Fruit fly (Drosophila melanogaster) whole organism: ENCODE measurements around the gene CG13041.

Experiments used
- Dll ChIP-seq: fragments of >200 bp; optimal IDR thresholded peaks from 2 replicates; lab custom pipeline; 2017
- EcR ChIP-seq, 2 experiments: fragments of >200 bp; optimal IDR thresholded peaks; 2 replicates each; lab custom pipeline; 2017; ENCODE audit warnings: missing biosample characterization in 2 of 2, missing genetic modification characterization in 2 of 2, missing genetic modification reagents in 2 of 2
- pan ChIP-seq: fragments of >200 bp; optimal IDR thresholded peaks from 2 replicates; lab custom pipeline; 2017
- psq ChIP-seq: fragments of >200 bp; optimal IDR thresholded peaks from 2 replicates; lab custom pipeline; 2017
- usp ChIP-seq: fragments of >200 bp; optimal IDR thresholded peaks from 2 replicates; lab custom pipeline; 2017; ENCODE audit warnings: missing biosample characterization, missing genetic modification characterization, mixed read lengths

DNA sequence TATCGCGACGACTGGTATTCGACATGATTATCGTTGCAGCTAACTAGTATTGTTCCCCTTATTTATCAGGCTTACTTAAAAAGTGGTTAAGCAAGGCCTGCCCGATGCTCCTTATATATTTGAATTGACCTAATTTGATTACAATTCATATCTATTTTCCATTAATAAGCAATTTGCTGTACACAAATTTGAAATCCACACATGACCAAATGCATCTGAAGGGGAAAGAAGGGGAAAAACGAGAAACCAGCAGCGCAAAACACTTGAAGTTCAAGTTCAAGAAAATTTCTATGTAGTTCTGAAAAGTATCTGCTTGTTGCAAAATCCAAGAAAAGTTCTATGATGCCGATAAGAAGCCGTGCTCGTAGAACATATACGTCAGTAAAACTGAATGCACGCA, 7.3 kb upstream of the CG13041 start, which contains the start of the genes CG13040 and CG13039:
- TF ChIP-seq pan, result no peak
- TF ChIP-seq usp (GFP tag; lab: Kevin White, UChicago), result no peak
- TF ChIP-seq Dll (lab: Kevin White, UChicago), result no peak
- TF ChIP-seq psq (lab: Kevin White, UChicago), result no peak
- TF ChIP-seq EcR (GFP tag; optimal IDR thresholded peaks at IDR 0.05; lab: Kevin White, UChicago), result no peak
